Worm (Caenorhabditis elegans): Measurements from ENCODE around the gene F14F9.2.

Gene F14F9.2

ce11 chrV:5143785-5144184 lies 856 bp upstream of the F14F9.2 start, which contains the start of gene srh-129 (continued):
- no peak for TF ChIP-seq dve-1 (tag; optimal IDR thresholded peaks at IDR 0.05)

- TF ChIP-seq hlh-8 (tag; optimal IDR thresholded peaks at IDR 0.05) (no peak), rnt-1 (tag; optimal IDR thresholded peaks at IDR 0.05) (no peak), dve-1 (tag; optimal IDR thresholded peaks at IDR 0.05) (no peak), nhr-232 (tag; optimal IDR thresholded peaks at IDR 0.05) (no peak), odd-2 (tag; optimal IDR thresholded peaks at IDR 0.05) (no peak), zip-5 (tag; optimal IDR thresholded peaks at IDR 0.05) (no peak), hlh-6 (tag; optimal IDR thresholded peaks at IDR 0.05) (no peak), gmeb-2 (tag; optimal IDR thresholded peaks at IDR 0.05) (no peak), elt-2 (tag; optimal IDR thresholded peaks at IDR 0.05) (no peak), pros-1 (tag; optimal IDR thresholded peaks at IDR 0.05) (no peak), C08G9.2 (tag; optimal IDR thresholded peaks at IDR 0.05) (no peak), ceh-45 (GFP tag; IDR thresholded peaks at IDR 0.05) (no peak), ceh-18 (tag; optimal IDR thresholded peaks at IDR 0.05) (no peak), ceh-19 (GFP tag; optimal IDR thresholded peaks at IDR 0.05) (no peak), pha-4 (tag; optimal IDR thresholded peaks at IDR 0.05) (no peak), ceh-34 (tag; optimal IDR thresholded peaks at IDR 0.05) (no peak)
Measured at ce11 chrV:5146394-5146793, 1.8 kb downstream of the F14F9.2 start, which contains the start of gene F14F9.6. Gene F14F9.6, minus strand, starts transcription at chrV:5146494.

- TF ChIP-seq pat-9 (tag; optimal IDR thresholded peaks at IDR 0.05) (no peak), unc-55 (GFP tag; optimal IDR thresholded peaks at IDR 0.05) (no peak), sox-2 (GFP tag; IDR thresholded peaks at IDR 0.05) (no peak), K09A11.1 (tag; optimal IDR thresholded peaks at IDR 0.05; ENCODE audit: insufficient read depth) (no peak), odd-2 (tag; optimal IDR thresholded peaks at IDR 0.05) (no peak), hlh-8 (tag; optimal IDR thresholded peaks at IDR 0.05) (no peak), pros-1 (tag; optimal IDR thresholded peaks at IDR 0.05) (no peak)
Measured at ce11 chrV:5150880-5151279, 6.2 kb downstream of the F14F9.2 start, which contains the start of gene srh-130. Gene srh-130, plus strand, starts transcription at chrV:5151180.

ce11 chrV:5155516-5155915 lies 10.9 kb downstream of the F14F9.2 start, which contains the start of gene srx-38:
Gene srx-38, minus strand, starts transcription at chrV:5155616.
- TF ChIP-seq hlh-30 (tag; optimal IDR thresholded peaks at IDR 0.05; ENCODE audit: insufficient read depth): no peak
- TF ChIP-seq Y22D7AL.16 (tag; optimal IDR thresholded peaks at IDR 0.05): no peak

- TF ChIP-seq pros-1 (tag; optimal IDR thresholded peaks at IDR 0.05) (no peak), tbx-2 (tag; optimal IDR thresholded peaks at IDR 0.05) (no peak), K02D7.2 (tag; optimal IDR thresholded peaks at IDR 0.05) (no peak), elt-4 (tag; optimal IDR thresholded peaks at IDR 0.05) (no peak), nhr-232 (tag; optimal IDR thresholded peaks at IDR 0.05) (no peak), rnt-1 (tag; optimal IDR thresholded peaks at IDR 0.05) (no peak), ceh-24 (tag; optimal IDR thresholded peaks at IDR 0.05) (no peak), eyg-1 (tag; optimal IDR thresholded peaks at IDR 0.05) (no peak), che-1 (tag; optimal IDR thresholded peaks at IDR 0.05) (no peak), Y22D7AL.16 (tag; optimal IDR thresholded peaks at IDR 0.05) (no peak), ceh-48 (tag; optimal IDR thresholded peaks at IDR 0.05) (no peak), ceh-9 (tag; optimal IDR thresholded peaks at IDR 0.05) (no peak), sdc-2 (tag; optimal IDR thresholded peaks at IDR 0.05) (no peak), ref-2 (tag; optimal IDR thresholded peaks at IDR 0.05) (no peak), pag-3 (tag; optimal IDR thresholded peaks at IDR 0.05; ENCODE audit: borderline replicate concordance) (no peak), ahr-1 (tag; optimal IDR thresholded peaks at IDR 0.05) (no peak), T23F11.4 (GFP tag; optimal IDR thresholded peaks at IDR 0.05) (no peak)
Measured at ce11 chrV:5157660-5158059, 13.0 kb downstream of the F14F9.2 start, which contains the start of gene srx-39. Gene srx-39, minus strand, starts transcription at chrV:5157760.
